Fruit fly (Drosophila melanogaster) ovary, adult (tissue): ENCODE data around the gene Arfrp1.
A peak's percentile ranks its signal among the peaks of the same experiment; 100 is the strongest.

ENCODE experiments used
- CG17801 ChIP-seq: fragments of 200-800 bp; optimal IDR thresholded peaks from 2 replicates; lab custom pipeline; 2019; ENCODE audit warnings: missing biosample characterization, mild to moderate bottlenecking, missing genetic modification characterization, moderate library complexity; ENCODE audit not compliant: partially characterized antibody

The Arfrp1 gene

DNA sequence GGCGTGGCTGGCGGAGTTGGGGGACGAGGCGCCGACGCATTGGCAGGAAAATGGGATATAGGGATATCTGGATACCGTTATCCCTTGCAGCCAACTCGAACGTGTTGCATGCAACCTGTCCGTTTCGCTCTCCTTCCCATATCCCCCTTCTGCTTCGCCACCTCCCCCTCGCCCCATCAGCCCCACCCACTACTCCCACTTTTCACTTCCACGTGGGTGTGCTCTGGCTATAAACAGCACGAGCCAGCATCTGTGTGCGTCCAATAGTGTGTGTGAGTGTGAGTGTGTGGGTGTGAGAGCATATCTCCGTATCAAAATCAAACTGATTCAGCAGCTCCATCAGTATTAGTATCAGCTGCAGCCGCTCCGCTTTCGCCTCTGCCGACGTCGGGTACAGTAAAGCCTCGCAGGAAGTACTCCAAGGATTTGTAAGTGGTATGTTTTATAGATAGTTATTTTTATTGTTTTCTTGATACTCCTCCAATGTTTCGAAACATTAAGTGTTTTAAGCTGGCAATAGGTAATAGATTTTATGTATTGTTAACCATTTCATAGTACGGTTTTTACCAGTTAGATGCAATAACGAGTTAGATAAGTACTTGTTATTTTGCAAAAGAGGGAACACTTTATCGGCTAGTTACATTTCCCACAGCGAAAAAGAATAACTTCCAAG is 12.2 kb downstream of the Arfrp1 start:
- TF ChIP-seq CG17801 (GFP tag; lab: Kevin White, UChicago), result no peak

DNA sequence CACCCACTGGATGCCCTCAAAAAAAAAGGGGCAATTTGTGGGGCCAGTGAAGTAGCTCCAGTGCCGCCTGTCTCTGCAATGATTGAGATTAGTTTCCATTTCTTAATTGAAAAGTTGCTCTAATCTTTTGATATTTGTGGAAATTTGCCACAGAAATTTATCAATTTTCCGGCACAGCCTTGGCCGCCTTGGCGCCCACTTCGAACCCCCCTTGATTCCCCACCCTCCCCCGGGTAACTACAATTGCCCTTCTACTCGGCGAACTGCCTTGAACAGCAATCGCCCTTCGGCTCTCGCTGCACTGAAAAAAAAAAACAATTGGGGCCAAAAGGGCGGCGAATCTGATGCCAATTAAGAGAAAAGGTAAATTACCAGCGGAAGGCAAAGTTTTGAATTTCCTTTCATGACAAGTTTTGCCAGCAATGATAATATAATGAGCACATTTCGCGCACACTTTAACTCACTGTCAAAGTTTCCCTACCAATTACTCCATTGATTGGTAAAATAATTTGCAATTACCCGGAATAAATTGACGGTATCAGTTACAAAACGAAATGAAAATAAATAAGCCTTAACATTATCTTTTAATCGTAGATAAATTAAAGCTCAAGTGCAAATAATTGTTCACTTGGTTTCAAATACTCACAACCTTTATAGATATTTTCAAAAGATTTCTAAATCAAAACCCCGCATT is 12.9 kb downstream of the Arfrp1 start:
- TF ChIP-seq CG17801 (GFP tag; lab: Kevin White, UChicago), result no peak

DNA sequence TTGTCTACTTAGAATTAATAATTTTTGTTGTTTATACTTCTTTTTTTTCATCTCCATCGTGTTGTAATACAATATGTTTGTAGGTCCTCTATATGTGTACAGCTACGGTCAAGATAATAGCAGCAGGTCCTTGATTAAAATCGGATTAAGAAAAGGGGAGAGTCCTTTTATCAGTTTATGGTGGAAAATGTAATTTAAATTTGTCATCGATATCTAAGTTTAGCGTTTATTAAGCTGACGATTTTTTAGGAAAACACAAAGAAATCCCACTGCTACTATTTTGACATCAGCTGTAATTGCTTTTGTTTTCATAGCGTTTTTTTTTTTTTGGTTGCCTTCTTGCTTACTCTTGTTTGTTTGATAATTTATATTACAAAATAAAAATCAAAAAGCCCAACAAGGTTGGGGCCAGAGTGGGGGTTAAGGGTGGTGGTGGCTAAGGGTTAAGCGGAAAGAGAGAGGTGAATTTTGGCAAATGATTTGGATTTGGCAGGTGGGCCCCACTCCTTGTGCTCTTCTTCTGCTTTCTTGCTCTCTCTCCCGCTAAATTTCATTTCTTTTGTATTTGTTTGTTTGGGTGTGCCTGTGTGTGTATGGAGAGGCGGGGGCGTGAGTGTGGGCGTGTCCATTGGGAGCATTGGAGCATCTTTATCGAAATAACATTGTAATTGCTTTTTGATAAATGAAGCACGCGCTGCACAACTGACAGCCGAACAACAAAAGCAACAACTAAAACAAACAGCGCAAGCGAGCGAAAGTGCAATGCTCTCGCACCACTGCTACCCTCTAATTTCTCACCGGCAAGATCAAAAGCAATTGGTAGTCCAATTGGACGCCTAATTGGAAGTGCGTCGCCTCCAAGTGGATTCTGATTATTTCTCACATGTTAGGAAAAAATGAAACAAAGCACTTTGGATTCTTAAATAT is 14.2 kb downstream of the Arfrp1 start:
- TF ChIP-seq CG17801 (GFP tag; lab: Kevin White, UChicago), result peak; percentile 54

DNA sequence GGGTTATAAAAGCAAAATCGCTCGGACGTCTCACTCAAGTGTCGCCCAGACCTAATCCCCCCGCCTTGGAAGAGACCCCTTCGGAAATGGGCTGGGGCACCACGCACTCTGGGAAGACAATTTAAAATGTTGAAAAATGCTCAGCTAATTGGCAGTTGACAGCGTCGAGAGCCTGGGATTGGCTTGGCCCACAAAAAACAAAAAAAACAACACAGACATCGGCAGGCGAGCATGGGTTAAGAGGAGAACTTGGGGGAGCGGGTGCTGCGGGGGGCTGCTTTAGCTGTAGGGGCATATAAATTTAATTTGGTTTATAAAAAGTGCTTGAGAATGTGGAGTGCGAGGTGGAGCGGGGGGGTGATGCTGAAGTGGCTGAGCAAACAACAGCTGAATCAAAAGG is 15.6 kb downstream of the Arfrp1 start:
- no peak for TF ChIP-seq CG17801 (GFP tag; lab: Kevin White, UChicago)

DNA sequence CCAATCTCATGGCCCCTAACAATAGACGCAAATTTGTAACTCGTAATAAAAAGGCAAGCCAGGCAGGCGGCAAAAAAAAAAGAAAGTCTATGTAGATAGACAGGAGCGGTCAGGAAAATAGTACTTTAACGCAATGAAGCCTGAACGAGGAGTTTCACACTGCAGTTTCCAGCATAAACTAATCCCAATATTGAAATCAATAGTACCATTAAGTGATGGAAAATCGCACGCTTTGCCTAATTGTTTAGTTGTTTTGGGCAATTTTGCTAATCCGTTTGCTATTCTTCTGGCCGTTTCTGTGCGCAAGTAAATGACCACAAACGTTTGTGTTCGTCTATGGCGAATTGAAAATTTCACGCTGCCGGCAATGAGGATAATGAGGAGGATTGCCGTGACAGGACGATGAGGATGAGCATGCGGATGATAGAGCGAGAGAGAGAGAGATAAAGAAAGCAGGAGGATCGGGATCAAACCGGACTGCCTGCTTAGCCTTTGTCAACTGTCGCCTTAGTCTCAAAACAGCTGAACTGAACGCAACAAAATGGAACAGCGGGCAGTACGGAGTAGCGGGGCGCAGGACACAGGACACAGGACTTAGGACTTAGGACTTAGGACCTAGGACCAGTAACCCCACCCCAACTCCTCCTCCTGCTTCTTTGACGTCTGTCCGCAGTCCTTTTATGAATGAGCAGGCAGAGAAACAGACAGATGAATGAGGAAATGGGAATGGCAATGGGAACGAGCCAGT is 20.6 kb downstream of the Arfrp1 start:
- no peak for TF ChIP-seq CG17801 (GFP tag; lab: Kevin White, UChicago)

DNA sequence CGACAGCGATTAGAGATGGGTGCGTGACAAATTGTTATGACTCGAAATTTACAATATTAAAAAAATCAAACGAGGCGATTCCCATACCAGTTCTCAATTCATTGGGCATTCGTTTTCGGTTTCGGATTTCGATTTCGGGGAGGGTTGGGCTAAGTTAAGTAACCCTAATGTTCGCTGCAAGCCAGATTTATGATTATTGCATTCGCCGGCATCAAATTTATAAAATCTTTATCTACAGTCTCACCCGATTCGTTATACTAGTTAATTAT is 21.1 kb downstream of the Arfrp1 start:
- no peak for TF ChIP-seq CG17801 (GFP tag; lab: Kevin White, UChicago)

DNA sequence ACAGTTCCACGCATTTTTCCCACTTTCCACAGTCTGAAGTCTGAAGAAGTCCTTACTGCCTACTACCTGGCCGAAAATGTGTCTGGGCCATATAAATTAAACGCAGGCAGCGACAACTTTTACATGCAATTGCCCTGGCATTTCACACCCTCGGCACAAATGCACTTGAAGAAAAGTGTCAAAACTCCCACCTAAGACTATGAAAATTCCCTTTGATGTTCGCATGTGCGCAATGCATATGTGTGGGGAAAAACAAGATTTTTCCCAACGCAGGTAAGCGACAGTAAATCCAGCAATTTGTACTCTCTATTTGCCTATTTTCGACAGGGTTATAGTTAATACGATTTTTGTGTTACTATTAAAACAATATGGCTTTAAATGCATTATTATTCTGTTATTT is 22.6 kb downstream of the Arfrp1 start:
- no peak for TF ChIP-seq CG17801 (GFP tag; lab: Kevin White, UChicago)

DNA sequence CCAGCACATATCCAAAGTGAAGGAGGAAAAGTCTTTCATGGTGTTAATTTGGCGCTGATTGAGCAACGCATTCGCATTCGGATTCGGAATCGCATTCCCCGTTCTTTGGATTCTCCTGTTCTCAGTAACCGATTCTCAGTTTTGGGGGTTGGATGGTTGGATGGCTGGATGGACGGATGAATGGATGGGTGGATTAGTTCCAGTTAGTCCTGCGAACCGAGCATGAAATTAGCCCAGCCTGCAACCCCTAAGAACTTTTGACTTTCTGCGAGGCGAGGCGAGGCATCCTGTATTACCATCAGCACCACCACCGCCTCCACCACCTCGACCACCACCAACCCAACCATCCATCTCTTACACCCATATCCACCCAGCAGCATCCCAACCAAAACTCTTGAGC is 23.4 kb downstream of the Arfrp1 start:
- TF ChIP-seq CG17801 (GFP tag; lab: Kevin White, UChicago), result no peak

DNA sequence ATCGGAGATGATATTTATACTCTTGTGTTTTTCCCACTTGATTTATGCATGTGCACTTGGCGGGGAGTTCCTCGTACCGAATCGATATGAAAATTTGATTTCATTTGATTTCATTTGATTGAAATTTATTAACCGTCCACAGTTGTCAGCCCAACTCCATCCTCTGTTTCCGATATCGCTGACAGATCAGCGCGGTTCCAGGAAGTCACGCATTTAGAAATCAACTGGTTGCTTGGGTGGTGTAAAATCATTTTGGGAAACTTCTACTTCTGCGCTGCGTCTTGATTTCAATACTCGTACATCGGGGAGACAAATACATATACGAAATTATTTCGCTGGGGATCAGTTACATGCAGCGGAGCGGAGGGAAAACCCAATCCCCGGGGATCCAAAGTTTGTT is 24.7 kb downstream of the Arfrp1 start:
- TF ChIP-seq CG17801 (GFP tag; lab: Kevin White, UChicago), result no peak

DNA sequence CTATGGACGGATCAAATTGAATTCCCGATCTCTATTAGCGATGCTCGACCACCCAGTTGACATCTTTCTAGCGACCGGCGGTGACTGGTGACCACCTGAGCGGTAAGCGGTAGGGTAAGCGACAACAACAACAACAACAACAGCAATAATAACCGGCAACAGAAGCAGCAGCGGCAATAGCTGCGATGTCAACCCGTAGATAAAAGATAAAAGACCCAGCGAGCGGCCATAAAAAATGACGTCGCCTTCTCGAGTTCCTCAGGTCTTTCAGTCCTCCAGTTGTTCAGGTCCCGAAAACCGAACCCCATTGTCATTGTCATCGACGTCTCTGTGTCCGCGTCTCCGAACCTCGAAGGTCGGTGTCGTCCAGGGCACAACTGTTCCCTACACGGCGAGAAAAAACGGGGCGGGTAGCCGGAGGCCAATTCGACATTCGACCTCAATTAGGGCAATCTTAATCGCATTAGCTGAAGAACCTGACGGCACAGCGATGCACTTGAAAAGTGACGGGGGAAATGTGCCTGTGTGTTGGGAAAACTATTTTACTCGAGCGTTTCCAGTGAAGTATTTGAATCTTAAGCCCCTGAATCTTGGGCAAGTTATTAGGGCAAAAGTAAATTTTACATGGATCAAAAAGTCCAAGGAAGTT is 25.8 kb downstream of the Arfrp1 start:
- TF ChIP-seq CG17801 (GFP tag; lab: Kevin White, UChicago), result no peak

DNA sequence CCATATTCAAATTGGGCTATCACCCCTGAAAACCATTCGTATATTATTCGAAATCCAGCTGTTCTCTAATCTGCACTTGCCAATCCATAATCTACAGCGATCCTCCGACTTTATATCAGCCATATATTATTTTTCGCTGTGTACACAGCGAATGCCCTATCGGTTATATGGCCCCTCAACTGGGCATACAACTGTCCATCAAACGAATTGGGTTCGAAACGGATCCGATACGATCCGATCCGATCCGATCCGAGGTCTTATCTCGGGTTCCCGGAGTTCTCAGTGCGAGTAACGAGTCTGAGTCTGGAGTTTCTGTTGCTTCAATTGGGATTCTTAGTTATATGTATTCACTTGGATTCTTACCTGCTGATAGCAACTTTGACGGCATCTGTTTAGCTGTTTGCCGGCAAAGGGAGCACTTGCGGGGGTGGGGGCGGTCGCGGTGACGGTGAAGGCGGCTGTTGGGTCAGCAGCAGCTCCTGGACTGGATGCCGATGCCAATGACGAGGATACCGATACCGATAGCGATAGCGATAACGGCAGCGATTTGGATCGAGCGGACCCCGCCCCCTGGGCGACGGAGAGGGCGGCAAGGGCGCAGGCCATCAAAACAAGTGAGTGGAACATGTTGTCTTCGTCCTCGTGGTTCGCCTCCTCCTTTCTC is 26.8 kb downstream of the Arfrp1 start:
- no peak for TF ChIP-seq CG17801 (GFP tag; lab: Kevin White, UChicago)

DNA sequence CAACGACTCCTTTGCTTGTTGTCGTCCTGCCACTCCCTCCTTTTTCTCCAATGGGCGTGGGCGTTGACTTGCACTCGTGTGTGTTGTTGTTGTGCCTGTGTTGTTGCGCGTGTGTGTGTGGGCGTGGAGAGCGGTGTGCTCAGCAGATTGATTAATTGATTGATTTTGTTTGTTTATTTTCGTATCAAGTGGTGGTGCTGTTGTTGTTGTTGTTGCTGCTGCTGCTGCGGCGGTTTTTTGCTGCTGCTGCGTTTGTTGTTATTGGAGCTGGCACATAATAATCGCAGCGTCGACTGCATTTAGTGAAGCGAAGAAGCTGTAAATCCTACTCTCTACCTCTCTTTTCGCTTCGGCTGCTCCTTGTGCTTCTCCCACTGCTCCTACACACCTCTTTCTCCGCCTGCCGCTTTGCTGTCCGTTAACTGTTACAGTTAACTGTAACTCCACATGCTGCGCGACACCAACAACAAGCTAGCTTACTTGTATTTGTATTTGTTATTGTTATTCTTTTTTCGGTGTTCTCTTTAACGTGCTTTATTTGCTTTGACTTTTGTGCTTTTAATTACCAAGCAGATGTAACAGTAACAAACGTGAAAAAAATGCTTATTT is 27.5 kb downstream of the Arfrp1 start:
- no peak for TF ChIP-seq CG17801 (GFP tag; lab: Kevin White, UChicago)

DNA sequence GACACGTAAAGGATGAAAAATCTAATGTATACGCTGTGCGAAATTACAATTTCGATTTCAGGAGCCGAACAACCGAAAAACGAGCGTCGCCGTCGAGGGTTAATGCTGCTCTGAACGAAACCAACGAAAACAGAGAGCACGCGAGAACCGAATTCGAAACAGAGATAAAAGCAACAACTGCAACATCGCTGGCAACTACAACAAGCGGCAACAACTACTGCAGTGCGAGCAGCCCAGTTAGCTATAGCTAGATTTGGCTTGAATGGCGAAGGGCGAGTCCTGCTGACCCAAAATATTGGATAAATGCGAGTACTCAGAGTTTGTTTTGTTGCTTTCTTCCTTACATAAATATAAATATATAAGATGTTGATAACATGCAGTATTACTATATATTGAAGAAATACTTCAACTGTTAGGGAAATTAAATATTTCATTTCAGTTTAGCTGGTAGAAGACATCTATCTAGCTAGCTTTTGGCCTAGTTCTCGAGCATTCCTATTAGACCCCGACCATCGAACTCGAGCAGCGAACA is 28.1 kb downstream of the Arfrp1 start, which contains the start of gene fend:
Gene fend (minus strand): TSS at position 178 of the 532 bp plus-strand sequence.
- no peak for TF ChIP-seq CG17801 (GFP tag; lab: Kevin White, UChicago)
